Fruit fly (Drosophila melanogaster) whole organism, embryonic: Measurements from ENCODE around the gene Ythdc1.
A peak's percentile ranks its signal among the peaks of the same experiment; 100 is the strongest.

Source experiments
- Antp ChIP-seq: fragments of 200-800 bp; sonication (Bioruptor generic); optimal IDR thresholded peaks from 3 replicates; lab custom pipeline; 2016; ENCODE audit warnings: missing biosample characterization, missing genetic modification characterization
- Atf6 ChIP-seq: fragments of 200-800 bp; sonication (Bioruptor generic); IDR thresholded peaks from 2 replicates; pipeline ENCODE4 v1.3.6; 2022; ENCODE audit warnings: missing biosample characterization, missing genetic modification characterization
- CG10366 ChIP-seq: fragments of 200-800 bp; sonication (Bioruptor generic); IDR thresholded peaks from 2 replicates; pipeline ENCODE4 v1.3.6; 2022; ENCODE audit warnings: missing biosample characterization, missing genetic modification characterization
- CG11560 ChIP-seq: fragments of 200-800 bp; sonication (Bioruptor generic); IDR thresholded peaks from 3 replicates; pipeline ENCODE4 v1.3.6; 2022; ENCODE audit warnings: missing biosample characterization, missing genetic modification characterization
- CG12219 ChIP-seq: fragments of 200-800 bp; sonication (Bioruptor generic); optimal IDR thresholded peaks from 3 replicates; lab custom pipeline; 2018; ENCODE audit warnings: missing biosample characterization, mild to moderate bottlenecking, missing genetic modification characterization
- CG17385 ChIP-seq: fragments of 200-800 bp; sonication (Bioruptor generic); optimal IDR thresholded peaks from 3 replicates; lab custom pipeline; 2018; ENCODE audit warnings: missing biosample characterization, mild to moderate bottlenecking, missing genetic modification characterization
- CG18764 ChIP-seq: fragments of 200-800 bp; sonication (Bioruptor generic); optimal IDR thresholded peaks from 3 replicates; lab custom pipeline; 2016; ENCODE audit warnings: missing biosample characterization, missing genetic modification characterization
- CG2116 ChIP-seq: fragments of 200-800 bp; sonication (Bioruptor generic); optimal IDR thresholded peaks from 3 replicates; lab custom pipeline; 2018; ENCODE audit warnings: missing biosample characterization, mild to moderate bottlenecking, missing genetic modification characterization
- CG2199 ChIP-seq: fragments of 200-800 bp; sonication (Bioruptor generic); IDR thresholded peaks from 3 replicates; pipeline ENCODE4 v1.3.6; 2022; ENCODE audit warnings: missing biosample characterization, missing genetic modification characterization
- CG2678 ChIP-seq: fragments of 200-800 bp; sonication (Bioruptor generic); optimal IDR thresholded peaks from 3 replicates; lab custom pipeline; 2019; ENCODE audit warnings: missing biosample characterization, mild to moderate bottlenecking, missing genetic modification characterization, moderate library complexity
- CG2889 ChIP-seq: fragments of 200-800 bp; sonication (Bioruptor generic); IDR thresholded peaks from 3 replicates; pipeline ENCODE4 v1.3.6; 2022; ENCODE audit warnings: missing biosample characterization, missing genetic modification characterization
- CG3407 ChIP-seq: fragments of 200-800 bp; sonication (Bioruptor generic); optimal IDR thresholded peaks from 2 replicates; lab custom pipeline; 2018; ENCODE audit warnings: missing biosample characterization, mild to moderate bottlenecking, missing genetic modification characterization
- CG8089 ChIP-seq: fragments of 200-800 bp; sonication (Bioruptor generic); optimal IDR thresholded peaks from 3 replicates; lab custom pipeline; 2016; ENCODE audit warnings: missing biosample characterization, missing genetic modification characterization
- CG9932 ChIP-seq: fragments of 200-800 bp; sonication (Bioruptor generic); IDR thresholded peaks from 2 replicates; pipeline ENCODE4 v1.3.6; 2022; ENCODE audit warnings: missing biosample characterization, missing genetic modification characterization
- CkIIα-i1 ChIP-seq: fragments of 200-800 bp; sonication (Bioruptor generic); IDR thresholded peaks from 2 replicates; pipeline ENCODE4 v1.3.6; 2022; ENCODE audit warnings: missing biosample characterization, missing genetic modification characterization
- E2f2 ChIP-seq: fragments of 200-800 bp; sonication (Bioruptor generic); IDR thresholded peaks from 2 replicates; pipeline ENCODE4 v1.3.6; 2022; ENCODE audit warnings: missing biosample characterization, missing genetic modification characterization
- Ets97D ChIP-seq: fragments of 200-800 bp; sonication (Bioruptor generic); optimal IDR thresholded peaks from 3 replicates; lab custom pipeline; 2016; ENCODE audit warnings: missing biosample characterization, missing genetic modification characterization
- HHEX ChIP-seq: fragments of 200-800 bp; sonication (Bioruptor generic); optimal IDR thresholded peaks from 3 replicates; lab custom pipeline; 2017; ENCODE audit warnings: missing biosample characterization, mild to moderate bottlenecking, missing genetic modification characterization, missing genetic modification reagents
- HLH3B ChIP-seq: fragments of 200-800 bp; sonication (Bioruptor generic); IDR thresholded peaks from 2 replicates; pipeline ENCODE4 v1.3.6; 2022; ENCODE audit warnings: missing biosample characterization, missing genetic modification characterization
- Hr39 ChIP-seq: fragments of >200 bp; optimal IDR thresholded peaks from 2 replicates; lab custom pipeline; 2017
- Lhr ChIP-seq: fragments of 200-800 bp; sonication (Bioruptor generic); optimal IDR thresholded peaks from 3 replicates; lab custom pipeline; 2017; ENCODE audit warnings: mild to moderate bottlenecking, missing biosample characterization, missing genetic modification reagents, missing genetic modification characterization
- MESR4 ChIP-seq: fragments of 200-800 bp; sonication (Bioruptor generic); optimal IDR thresholded peaks from 2 replicates; lab custom pipeline; 2018; ENCODE audit warnings: missing biosample characterization, mild to moderate bottlenecking, missing genetic modification characterization, moderate library complexity
- Max ChIP-seq: fragments of 200-800 bp; sonication (Bioruptor generic); optimal IDR thresholded peaks from 2 replicates; lab custom pipeline; 2016; ENCODE audit warnings: missing biosample characterization, mild to moderate bottlenecking, missing genetic modification characterization
- Nf-YC ChIP-seq: fragments of 200-800 bp; optimal IDR thresholded peaks from 3 replicates; lab custom pipeline; 2019; ENCODE audit warnings: missing biosample characterization, mild to moderate bottlenecking, missing genetic modification characterization, moderate library complexity
- Oli ChIP-seq: fragments of 200-800 bp; sonication (Bioruptor generic); optimal IDR thresholded peaks from 2 replicates; lab custom pipeline; 2018; ENCODE audit warnings: missing biosample characterization, mild to moderate bottlenecking, missing genetic modification characterization, moderate library complexity
- Ravus ChIP-seq: fragments of 200-800 bp; sonication (Bioruptor generic); IDR thresholded peaks from 2 replicates; pipeline ENCODE4 v1.3.6; 2022; ENCODE audit warnings: missing biosample characterization, missing genetic modification characterization
- Side ChIP-seq: fragments of 200-800 bp; sonication (Bioruptor generic); optimal IDR thresholded peaks from 2 replicates; lab custom pipeline; 2016; ENCODE audit warnings: missing biosample characterization, missing genetic modification characterization
- Six4 ChIP-seq: fragments of 200-800 bp; sonication (Bioruptor generic); optimal IDR thresholded peaks from 2 replicates; lab custom pipeline; 2016; ENCODE audit warnings: missing biosample characterization, missing genetic modification characterization
- Sox102F ChIP-seq: fragments of 200-800 bp; sonication (Bioruptor generic); optimal IDR thresholded peaks from 2 replicates; lab custom pipeline; 2018; ENCODE audit warnings: missing biosample characterization, mild to moderate bottlenecking, missing genetic modification characterization, moderate library complexity
- Tbp ChIP-seq: fragments of >200 bp; optimal IDR thresholded peaks from 2 replicates; lab custom pipeline; 2018; ENCODE audit warnings: missing biosample characterization, missing genetic modification characterization
- Vsx1 ChIP-seq: fragments of 200-800 bp; sonication (Bioruptor generic); optimal IDR thresholded peaks from 2 replicates; lab custom pipeline; 2017; ENCODE audit warnings: missing biosample characterization, mild to moderate bottlenecking, missing genetic modification characterization, missing genetic modification reagents
- Xrp1 ChIP-seq: fragments of 200-800 bp; sonication (Bioruptor generic); IDR thresholded peaks from 2 replicates; pipeline ENCODE4 v1.3.6; 2022; ENCODE audit warnings: missing biosample characterization, missing genetic modification characterization
- ab ChIP-seq: fragments of 200-800 bp; sonication (Bioruptor generic); optimal IDR thresholded peaks from 2 replicates; lab custom pipeline; 2016; ENCODE audit warnings: missing biosample characterization, missing genetic modification characterization
- amos ChIP-seq: fragments of 200-800 bp; sonication (Bioruptor generic); IDR thresholded peaks from 2 replicates; pipeline ENCODE4 v1.3.6; 2022; ENCODE audit warnings: missing biosample characterization, missing genetic modification characterization; ENCODE audit not compliant: partially characterized antibody
- btn ChIP-seq: fragments of 200-800 bp; sonication (Bioruptor generic); optimal IDR thresholded peaks from 2 replicates; lab custom pipeline; 2016; ENCODE audit warnings: missing biosample characterization, missing genetic modification characterization
- cas ChIP-seq: fragments of 200-800 bp; sonication (Bioruptor generic); IDR thresholded peaks from 2 replicates; pipeline ENCODE4 v1.3.6; 2022; ENCODE audit warnings: missing biosample characterization, missing genetic modification characterization
- dimm ChIP-seq: fragments of 200-800 bp; sonication (Bioruptor generic); IDR thresholded peaks from 2 replicates; pipeline ENCODE4 v1.3.6; 2022; ENCODE audit warnings: missing biosample characterization, missing genetic modification characterization
- dmrt99B ChIP-seq: fragments of 200-800 bp; sonication (Bioruptor generic); optimal IDR thresholded peaks from 2 replicates; lab custom pipeline; 2018; ENCODE audit warnings: missing biosample characterization, mild to moderate bottlenecking, missing genetic modification characterization, moderate library complexity
- fd64A ChIP-seq: fragments of 200-800 bp; sonication (Bioruptor generic); optimal IDR thresholded peaks from 3 replicates; lab custom pipeline; 2018; ENCODE audit warnings: missing biosample characterization, mild to moderate bottlenecking, missing genetic modification characterization
- gcm2 ChIP-seq: fragments of 200-800 bp; sonication (Bioruptor generic); optimal IDR thresholded peaks from 2 replicates; lab custom pipeline; 2016; ENCODE audit warnings: missing biosample characterization, missing genetic modification characterization
- gsb-n ChIP-seq: fragments of 200-800 bp; sonication (Bioruptor generic); optimal IDR thresholded peaks from 3 replicates; lab custom pipeline; 2018; ENCODE audit warnings: missing biosample characterization, mild to moderate bottlenecking, missing genetic modification characterization
- ham ChIP-seq: fragments of 200-800 bp; sonication (Bioruptor generic); IDR thresholded peaks from 2 replicates; pipeline ENCODE4 v1.3.6; 2022; ENCODE audit warnings: missing biosample characterization, missing genetic modification characterization
- knrl ChIP-seq: fragments of 200-800 bp; sonication (Bioruptor generic); IDR thresholded peaks from 3 replicates; pipeline ENCODE4 v1.3.6; 2022; ENCODE audit warnings: missing biosample characterization, missing genetic modification characterization; ENCODE audit not compliant: partially characterized antibody
- nerfin-1 ChIP-seq: fragments of 200-800 bp; sonication (Bioruptor generic); optimal IDR thresholded peaks from 3 replicates; lab custom pipeline; 2019; ENCODE audit warnings: missing biosample characterization, mild to moderate bottlenecking, missing genetic modification characterization, moderate library complexity
- pum ChIP-seq: fragments of 200-800 bp; sonication (Bioruptor generic); optimal IDR thresholded peaks from 2 replicates; lab custom pipeline; 2016; ENCODE audit warnings: missing biosample characterization, missing genetic modification characterization
- ranshi ChIP-seq: fragments of 200-800 bp; sonication (Bioruptor generic); IDR thresholded peaks from 2 replicates; pipeline ENCODE4 v1.3.6; 2022; ENCODE audit warnings: missing biosample characterization, missing genetic modification characterization
- rib ChIP-seq: fragments of 200-800 bp; sonication (Bioruptor generic); IDR thresholded peaks from 2 replicates; pipeline ENCODE4 v1.3.6; 2022; ENCODE audit warnings: missing biosample characterization, missing genetic modification characterization
- sens-2 ChIP-seq: fragments of 200-800 bp; sonication (Bioruptor generic); IDR thresholded peaks from 2 replicates; pipeline ENCODE4 v1.3.6; 2022; ENCODE audit warnings: missing biosample characterization, missing genetic modification characterization
- slou ChIP-seq: fragments of 200-800 bp; sonication (Bioruptor generic); optimal IDR thresholded peaks from 3 replicates; lab custom pipeline; 2016; ENCODE audit warnings: missing biosample characterization, missing genetic modification characterization
- sna ChIP-seq: fragments of 200-800 bp; sonication (Bioruptor generic); IDR thresholded peaks from 2 replicates; pipeline ENCODE4 v1.3.6; 2022; ENCODE audit warnings: missing biosample characterization, missing genetic modification characterization; ENCODE audit not compliant: partially characterized antibody
- unpg ChIP-seq: fragments of 200-800 bp; sonication (Bioruptor generic); optimal IDR thresholded peaks from 3 replicates; lab custom pipeline; 2018; ENCODE audit warnings: missing biosample characterization, mild to moderate bottlenecking, missing genetic modification characterization, moderate library complexity
- usp ChIP-seq: fragments of >200 bp; optimal IDR thresholded peaks from 2 replicates; lab custom pipeline; 2017; ENCODE audit warnings: missing biosample characterization, missing genetic modification characterization

Ythdc1 gene

dm6 chr3L:3382489-3382879 lies 8.5 kb upstream of the Ythdc1 start (continued):
- TF ChIP-seq Nf-YC (tag; lab: Kevin White, UChicago) = peak; percentile 62
- TF ChIP-seq fd64A (GFP tag; lab: Kevin White, UChicago) = peak; percentile 72
- 0 out of 3 replicates have a peak, but pooled peaks have one; percentile 57 for TF ChIP-seq CG2199 (GFP tag; lab: Robert Waterston, UW)
- peak; percentile 65 for TF ChIP-seq Vsx1 (GFP tag; lab: Kevin White, UChicago)
- TF ChIP-seq nerfin-1 (tag; lab: Kevin White, UChicago) = peak; percentile 74
- peak; percentile 39; the same call in 1 of the 3 replicates for TF ChIP-seq CG11560 (tag; lab: Robert Waterston, UW)
- TF ChIP-seq rib (GFP tag; lab: Robert Waterston, UW) = peak; percentile 60
- TF ChIP-seq pum (GFP tag; lab: Kevin White, UChicago) = peak; percentile 69
- peak; percentile 79 for TF ChIP-seq CG18764 (GFP tag; lab: Kevin White, UChicago)
- TF ChIP-seq CG9932 (GFP tag; lab: Robert Waterston, UW) = peak; percentile 90
- peak; percentile 44 for TF ChIP-seq btn (GFP tag; lab: Kevin White, UChicago)
- peak; percentile 48 for TF ChIP-seq slou
- peak; percentile 49 for TF ChIP-seq CG8089 (GFP tag; lab: Kevin White, UChicago)
- TF ChIP-seq CG3407 (GFP tag; lab: Kevin White, UChicago) = peak; percentile 70
- peak; percentile 79 for TF ChIP-seq Max
- TF ChIP-seq knrl = no peak
- TF ChIP-seq dmrt99B (tag; lab: Kevin White, UChicago) = peak; percentile 88
- peak; percentile 82 for TF ChIP-seq CG17385 (GFP tag; lab: Kevin White, UChicago)
- peak; percentile 33; the same call in 1 of the 2 replicates for TF ChIP-seq dimm
- TF ChIP-seq CG2116 = peak; percentile 53
- TF ChIP-seq Hr39 (lab: Kevin White, UChicago) = no peak
- no peak for TF ChIP-seq ab
- no peak for TF ChIP-seq Tbp (GFP tag; lab: Kevin White, UChicago)
- TF ChIP-seq sens-2 = peak; percentile 83
- TF ChIP-seq Antp (GFP tag; lab: Kevin White, UChicago) = peak; percentile 56
- TF ChIP-seq ranshi (GFP tag; lab: Robert Waterston, UW) = peak; percentile 81
- TF ChIP-seq gcm2 (GFP tag; lab: Kevin White, UChicago) = peak; percentile 56
- no peak for TF ChIP-seq ham (GFP tag; lab: Robert Waterston, UW)
- TF ChIP-seq Sox102F (GFP tag; lab: Kevin White, UChicago) = peak; percentile 87
- peak; percentile 81 for TF ChIP-seq Six4 (GFP tag; lab: Kevin White, UChicago)
- peak; percentile 80 for TF ChIP-seq Atf6 (GFP tag; lab: Robert Waterston, UW)
- TF ChIP-seq cas = peak; percentile 59; the same call in 1 of the 2 replicates
- peak; percentile 92 for TF ChIP-seq Xrp1 (GFP tag; lab: Robert Waterston, UW)
- TF ChIP-seq MESR4 = no peak
- peak; percentile 70; the same call in 2 of the 3 replicates for TF ChIP-seq CG2889 (GFP tag; lab: Robert Waterston, UW)
- no peak for TF ChIP-seq amos
- peak; percentile 87 for TF ChIP-seq CG12219 (GFP tag; lab: Kevin White, UChicago)
- peak; percentile 48; the same call in 1 of the 2 replicates for TF ChIP-seq E2f2 (GFP tag; lab: Robert Waterston, UW)
- no peak for TF ChIP-seq usp (GFP tag; lab: Kevin White, UChicago)
- peak; percentile 82 for TF ChIP-seq HLH3B (GFP tag; lab: Robert Waterston, UW)
- peak; percentile 53 for TF ChIP-seq Ravus (GFP tag; lab: Robert Waterston, UW)
- TF ChIP-seq Lhr (GFP tag; lab: Kevin White, UChicago) = peak; percentile 52
- TF ChIP-seq Side (GFP tag; lab: Kevin White, UChicago) = peak; percentile 84
- peak; percentile 91 for TF ChIP-seq CG2678 (tag; lab: Kevin White, UChicago)
- TF ChIP-seq CkIIα-i1 (GFP tag; lab: Robert Waterston, UW) = peak; percentile 30; the same call in 1 of the 2 replicates
- peak; percentile 49 for TF ChIP-seq Ets97D (GFP tag; lab: Kevin White, UChicago)
- TF ChIP-seq Oli = peak; percentile 89
- TF ChIP-seq sna = no peak
- peak; percentile 83 for TF ChIP-seq CG10366 (GFP tag; lab: Robert Waterston, UW)
- peak; percentile 91 for TF ChIP-seq unpg (GFP tag; lab: Kevin White, UChicago)
- peak; percentile 81 for TF ChIP-seq gsb-n (tag; lab: Kevin White, UChicago)
- TF ChIP-seq HHEX (GFP tag; lab: Kevin White, UChicago) = peak; percentile 81
